Worm (Caenorhabditis elegans) whole organism, young adult: ENCODE measurements around the gene Y39A1A.17.

Experiments
- K12H6.12 ChIP-seq: fragments of 200-800 bp; sonication (Bioruptor generic); optimal IDR thresholded peaks from 2 replicates; lab custom pipeline; 2018; ENCODE audit warnings: mild to moderate bottlenecking, missing genetic modification characterization, missing compliant biosample characterization
- attf-5 ChIP-seq: fragments of 200-800 bp; sonication (Bioruptor generic); optimal IDR thresholded peaks from 2 replicates; lab custom pipeline; 2018; ENCODE audit warnings: mild to moderate bottlenecking, missing genetic modification characterization, missing compliant biosample characterization
- cebp-2 ChIP-seq: fragments of 200-800 bp; sonication (Bioruptor generic); IDR thresholded peaks from 2 replicates; pipeline ENCODE4 v1.3.6; 2022; ENCODE audit warnings: missing genetic modification characterization, missing compliant biosample characterization
- lsl-1 ChIP-seq: fragments of 200-800 bp; sonication (Bioruptor generic); optimal IDR thresholded peaks from 2 replicates; lab custom pipeline; 2018; ENCODE audit warnings: mild to moderate bottlenecking, missing genetic modification characterization, moderate library complexity, missing compliant biosample characterization
- madf-10 ChIP-seq: sonication (generic microtip); optimal IDR thresholded peaks from 2 replicates; lab custom pipeline; 2016; ENCODE audit warnings: mild to moderate bottlenecking, missing genetic modification characterization, missing compliant biosample characterization
- madf-8 ChIP-seq: fragments of 200-800 bp; sonication (Bioruptor generic); conservative IDR thresholded peaks from 2 replicates; pipeline ENCODE4 v1.3.6; 2022; ENCODE audit warnings: missing genetic modification reagents, missing genetic modification characterization, missing compliant biosample characterization

ce11 chrIII:10720170-10720569, 29.3 kb upstream of the Y39A1A.17 start:
- TF ChIP-seq madf-8 (GFP tag; lab: Robert Waterston, UW) (no peak), madf-10 (tag; lab: Kevin White, UChicago) (peak; percentile 10), cebp-2 (GFP tag; lab: Robert Waterston, UW) (no peak), lsl-1 (GFP tag; lab: Kevin White, UChicago) (peak; percentile 36), K12H6.12 (tag; lab: Kevin White, UChicago) (peak; percentile 72), attf-5 (GFP tag; lab: Kevin White, UChicago) (peak; percentile 81)
